Fruit fly (Drosophila melanogaster) whole organism, embryonic: ENCODE data around the gene CG16865.

Experiments
- Ada2b ChIP-seq: fragments of 200-800 bp; sonication (Bioruptor generic); IDR thresholded peaks from 2 replicates; pipeline ENCODE4 v1.3.6; 2022; ENCODE audit warnings: missing biosample characterization, missing genetic modification characterization
- B-H1 ChIP-seq: fragments of 200-800 bp; sonication (Bioruptor generic); IDR thresholded peaks from 3 replicates; pipeline ENCODE4 v1.3.6; 2022; ENCODE audit warnings: missing biosample characterization, missing genetic modification characterization
- BEAF-32 ChIP-seq: fragments of 200-800 bp; sonication (Bioruptor generic); optimal IDR thresholded peaks from 3 replicates; lab custom pipeline; 2017; ENCODE audit warnings: missing biosample characterization, missing genetic modification characterization, mild to moderate bottlenecking, moderate library complexity, missing genetic modification reagents
- CG1024 ChIP-seq: fragments of 200-800 bp; sonication (Bioruptor generic); IDR thresholded peaks from 2 replicates; pipeline ENCODE4 v1.3.6; 2022; ENCODE audit warnings: missing biosample characterization, missing genetic modification characterization
- CG12071 ChIP-seq: fragments of 200-800 bp; sonication (Bioruptor generic); optimal IDR thresholded peaks from 3 replicates; lab custom pipeline; 2018; ENCODE audit warnings: missing biosample characterization, mild to moderate bottlenecking, missing genetic modification characterization
- CG13624 ChIP-seq: fragments of 200-800 bp; sonication (Bioruptor generic); optimal IDR thresholded peaks from 2 replicates; lab custom pipeline; 2016; ENCODE audit warnings: missing biosample characterization, missing genetic modification characterization
- CG14667 ChIP-seq: fragments of 200-800 bp; sonication (Bioruptor generic); IDR thresholded peaks from 2 replicates; pipeline ENCODE4 v1.3.6; 2022; ENCODE audit warnings: missing biosample characterization, missing genetic modification characterization
- CG15601 ChIP-seq: fragments of 200-800 bp; sonication (Bioruptor generic); optimal IDR thresholded peaks from 3 replicates; lab custom pipeline; 2019; ENCODE audit warnings: missing biosample characterization, mild to moderate bottlenecking, missing genetic modification characterization, moderate library complexity
- CG16815 ChIP-seq: fragments of 200-800 bp; sonication (Bioruptor generic); optimal IDR thresholded peaks from 3 replicates; lab custom pipeline; 2017; ENCODE audit warnings: missing biosample characterization, mild to moderate bottlenecking, missing genetic modification characterization
- CG17328 ChIP-seq: fragments of 200-800 bp; sonication (Bioruptor generic); IDR thresholded peaks from 2 replicates; pipeline ENCODE4 v1.3.6; 2022; ENCODE audit warnings: missing biosample characterization, missing genetic modification characterization
- CG18011 ChIP-seq: fragments of 200-800 bp; sonication (Bioruptor generic); optimal IDR thresholded peaks from 2 replicates; lab custom pipeline; 2017; ENCODE audit warnings: missing biosample characterization, missing genetic modification characterization, mild to moderate bottlenecking, moderate library complexity, missing genotype
- CG18619 ChIP-seq: fragments of 200-800 bp; sonication (Bioruptor generic); optimal IDR thresholded peaks from 3 replicates; lab custom pipeline; 2017; ENCODE audit warnings: missing biosample characterization, mild to moderate bottlenecking, missing genetic modification characterization
- CG2678 ChIP-seq: fragments of 200-800 bp; sonication (Bioruptor generic); optimal IDR thresholded peaks from 3 replicates; lab custom pipeline; 2019; ENCODE audit warnings: missing biosample characterization, mild to moderate bottlenecking, missing genetic modification characterization, moderate library complexity
- CG2875 ChIP-seq: fragments of 200-800 bp; sonication (Bioruptor generic); optimal IDR thresholded peaks from 2 replicates; lab custom pipeline; 2017; ENCODE audit warnings: missing biosample characterization, mild to moderate bottlenecking, missing genetic modification characterization, missing genetic modification reagents
- CG30431 ChIP-seq: fragments of 200-800 bp; sonication (Bioruptor generic); optimal IDR thresholded peaks from 2 replicates; lab custom pipeline; 2017; ENCODE audit warnings: missing biosample characterization, missing genetic modification characterization
- CG32772 ChIP-seq: fragments of 200-800 bp; sonication (Bioruptor generic); IDR thresholded peaks from 2 replicates; pipeline ENCODE4 v1.3.6; 2022; ENCODE audit warnings: missing biosample characterization, missing genetic modification characterization
- CG33213 ChIP-seq: fragments of 200-800 bp; sonication (Bioruptor generic); optimal IDR thresholded peaks from 3 replicates; lab custom pipeline; 2016; ENCODE audit warnings: missing biosample characterization, missing genetic modification characterization
- CG6654 ChIP-seq: fragments of 200-800 bp; sonication (Bioruptor generic); optimal IDR thresholded peaks from 2 replicates; lab custom pipeline; 2017; ENCODE audit warnings: missing biosample characterization, mild to moderate bottlenecking, missing genetic modification characterization
- CG8290 ChIP-seq, 3 experiments: fragments of 200-800 bp; sonication (Bioruptor generic); optimal IDR thresholded peaks; 2 replicates each; lab custom pipeline; 2016 to 2019; ENCODE audit warnings: missing biosample characterization in 3 of 3, missing genetic modification characterization in 3 of 3, mild to moderate bottlenecking in 2 of 3, moderate library complexity in 1 of 3
- CG9609 ChIP-seq: fragments of 200-800 bp; sonication (Bioruptor generic); optimal IDR thresholded peaks from 3 replicates; lab custom pipeline; 2016; ENCODE audit warnings: missing biosample characterization, missing genetic modification characterization
- CG9817 ChIP-seq: fragments of 200-800 bp; sonication (Bioruptor generic); optimal IDR thresholded peaks from 2 replicates; lab custom pipeline; 2018; ENCODE audit warnings: missing biosample characterization, mild to moderate bottlenecking, missing genetic modification characterization, moderate library complexity
- CHES-1-like ChIP-seq: fragments of 200-800 bp; sonication (Bioruptor generic); optimal IDR thresholded peaks from 2 replicates; lab custom pipeline; 2016; ENCODE audit warnings: missing biosample characterization, missing genetic modification characterization
- Fer1 ChIP-seq: fragments of 200-800 bp; sonication (Bioruptor generic); optimal IDR thresholded peaks from 2 replicates; lab custom pipeline; 2017; ENCODE audit warnings: missing biosample characterization, mild to moderate bottlenecking, missing genetic modification characterization
- Fer2 ChIP-seq: fragments of 200-800 bp; sonication (Bioruptor generic); optimal IDR thresholded peaks from 2 replicates; lab custom pipeline; 2018; ENCODE audit warnings: missing biosample characterization, mild to moderate bottlenecking, missing genetic modification characterization, moderate library complexity
- Gug ChIP-seq: fragments of 200-800 bp; sonication (Bioruptor generic); IDR thresholded peaks from 4 replicates; pipeline ENCODE4 v1.3.6; 2022; ENCODE audit warnings: missing biosample characterization, missing genetic modification characterization
- HmgZ ChIP-seq: fragments of 200-800 bp; sonication (Bioruptor generic); optimal IDR thresholded peaks from 2 replicates; lab custom pipeline; 2018; ENCODE audit warnings: missing biosample characterization, mild to moderate bottlenecking, missing genetic modification characterization
- NfI ChIP-seq: fragments of 200-800 bp; sonication (Bioruptor generic); optimal IDR thresholded peaks from 3 replicates; lab custom pipeline; 2018; ENCODE audit warnings: missing biosample characterization, mild to moderate bottlenecking, missing genetic modification characterization, moderate library complexity
- Opbp ChIP-seq: fragments of 200-800 bp; sonication (Bioruptor generic); IDR thresholded peaks from 3 replicates; pipeline ENCODE4 v1.3.6; 2022; ENCODE audit warnings: missing biosample characterization, missing genetic modification characterization; ENCODE audit not compliant: partially characterized antibody
- Poxn ChIP-seq: fragments of 200-800 bp; sonication (Bioruptor generic); IDR thresholded peaks from 2 replicates; pipeline ENCODE4 v1.3.6; 2022; ENCODE audit warnings: missing biosample characterization, missing genetic modification characterization
- Rfx ChIP-seq: fragments of 200-800 bp; sonication (Bioruptor generic); IDR thresholded peaks from 2 replicates; pipeline ENCODE4 v1.3.6; 2022; ENCODE audit warnings: missing biosample characterization, missing genetic modification characterization
- Sry-δ ChIP-seq: fragments of 200-800 bp; sonication (Bioruptor generic); optimal IDR thresholded peaks from 2 replicates; lab custom pipeline; 2016; ENCODE audit warnings: missing biosample characterization, missing genetic modification characterization
- Vsx1 ChIP-seq: fragments of 200-800 bp; sonication (Bioruptor generic); optimal IDR thresholded peaks from 2 replicates; lab custom pipeline; 2017; ENCODE audit warnings: missing biosample characterization, mild to moderate bottlenecking, missing genetic modification characterization, missing genetic modification reagents
- Xrp1 ChIP-seq: fragments of 200-800 bp; sonication (Bioruptor generic); IDR thresholded peaks from 2 replicates; pipeline ENCODE4 v1.3.6; 2022; ENCODE audit warnings: missing biosample characterization, missing genetic modification characterization
- al ChIP-seq: fragments of 200-800 bp; sonication (Bioruptor generic); IDR thresholded peaks from 2 replicates; pipeline ENCODE4 v1.3.6; 2022; ENCODE audit warnings: missing biosample characterization, missing genetic modification characterization
- dan ChIP-seq: fragments of 200-800 bp; sonication (Bioruptor generic); IDR thresholded peaks from 2 replicates; pipeline ENCODE4 v1.3.6; 2022; ENCODE audit warnings: missing biosample characterization, missing genetic modification characterization
- dmrt99B ChIP-seq: fragments of 200-800 bp; sonication (Bioruptor generic); optimal IDR thresholded peaks from 2 replicates; lab custom pipeline; 2018; ENCODE audit warnings: missing biosample characterization, mild to moderate bottlenecking, missing genetic modification characterization, moderate library complexity
- eyg ChIP-seq: fragments of 200-800 bp; sonication (Bioruptor generic); optimal IDR thresholded peaks from 3 replicates; lab custom pipeline; 2016; ENCODE audit warnings: missing biosample characterization, missing genetic modification characterization
- h ChIP-seq: fragments of >200 bp; optimal IDR thresholded peaks from 2 replicates; lab custom pipeline; 2017
- her ChIP-seq: fragments of 200-800 bp; sonication (Bioruptor generic); optimal IDR thresholded peaks from 2 replicates; lab custom pipeline; 2016; ENCODE audit warnings: missing biosample characterization, missing genetic modification characterization
- insv ChIP-seq, 2 experiments: fragments of 200-800 bp; sonication (Bioruptor generic); optimal IDR thresholded peaks; 3 replicates each; lab custom pipeline; 2016 to 2018; ENCODE audit warnings: missing biosample characterization in 2 of 2, missing genetic modification characterization in 2 of 2
- jigr1 ChIP-seq: fragments of 200-800 bp; sonication (Bioruptor generic); IDR thresholded peaks from 3 replicates; pipeline ENCODE4 v1.3.6; 2022; ENCODE audit warnings: missing biosample characterization, missing genetic modification characterization
- lbe ChIP-seq: fragments of 200-800 bp; sonication (Bioruptor generic); optimal IDR thresholded peaks from 2 replicates; lab custom pipeline; 2016; ENCODE audit warnings: missing biosample characterization, mild to moderate bottlenecking, missing genetic modification characterization
- luna ChIP-seq: fragments of 200-800 bp; sonication (Bioruptor generic); optimal IDR thresholded peaks from 2 replicates; lab custom pipeline; 2016; ENCODE audit warnings: missing biosample characterization, missing genetic modification characterization
- prd ChIP-seq, 3 experiments: fragments of >200 bp in 2 of 3; fragments of 200-800 bp in 1 of 3; sonication (Bioruptor generic) in 1 of 3; optimal IDR thresholded peaks in 2 of 3; IDR thresholded peaks in 1 of 3; 2 replicates in 2 of 3; 3 replicates in 1 of 3; pipeline versions ENCODE4 v1.3.6 to Lab custom; 2017 to 2022; ENCODE audit warnings: missing biosample characterization in 1 of 3, missing genetic modification characterization in 1 of 3
- sqz ChIP-seq: fragments of 200-800 bp; sonication (Bioruptor generic); optimal IDR thresholded peaks from 3 replicates; lab custom pipeline; 2018; ENCODE audit warnings: missing biosample characterization, mild to moderate bottlenecking, missing genetic modification characterization
- tin ChIP-seq: fragments of 200-800 bp; sonication (Bioruptor generic); optimal IDR thresholded peaks from 3 replicates; lab custom pipeline; 2016; ENCODE audit warnings: missing biosample characterization, missing genetic modification characterization
- tio ChIP-seq: fragments of 200-800 bp; sonication (Bioruptor generic); optimal IDR thresholded peaks from 2 replicates; lab custom pipeline; 2017; ENCODE audit warnings: missing biosample characterization, missing genetic modification characterization, inconsistent platforms
- zfh1 ChIP-seq: fragments of 200-800 bp; sonication (Bioruptor generic); IDR thresholded peaks from 3 replicates; pipeline ENCODE4 v1.3.6; 2022; ENCODE audit warnings: missing biosample characterization, missing genetic modification characterization

Gene CG16865

dm6 chr2L:13780109-13780947, 31.0 kb upstream of the CG16865 start, which contains the start of the genes CG9008 and p38b (continued):
- 0 out of 2 replicates have a peak, but pooled peaks have one; percentile 46 for TF ChIP-seq al (GFP tag; lab: Robert Waterston, UW)
- TF ChIP-seq Gug = peak; percentile 76; the same call in 3 of the 4 replicates
- TF ChIP-seq zfh1 = peak; percentile 48; the same call in 2 of the 3 replicates
- peak; percentile 5; the same call in 1 of the 2 replicates for TF ChIP-seq CG14667 (GFP tag; lab: Robert Waterston, UW)
- TF ChIP-seq Poxn (GFP tag; lab: Robert Waterston, UW) = no peak
- TF ChIP-seq CG16815 (GFP tag; lab: Kevin White, UChicago) = peak; percentile 63
- peak; percentile 22; the same call in 1 of the 2 replicates for TF ChIP-seq CG17328 (GFP tag; lab: Robert Waterston, UW)
- TF ChIP-seq Ada2b (GFP tag; lab: Robert Waterston, UW) = peak; percentile 32; the same call in 1 of the 2 replicates
- peak; percentile 66 for TF ChIP-seq sqz
- peak; percentile 90 for TF ChIP-seq Vsx1
- peak; percentile 95 for TF ChIP-seq CG2678 (tag; lab: Kevin White, UChicago)
- peak; percentile 69 for TF ChIP-seq Fer2 (tag; lab: Kevin White, UChicago)
- peak; percentile 37 for TF ChIP-seq Sry-δ
- TF ChIP-seq CG30431 = peak; percentile 46
- TF ChIP-seq CG33213 (GFP tag; lab: Kevin White, UChicago) = no peak
- TF ChIP-seq Fer1 (GFP tag; lab: Kevin White, UChicago) = peak; percentile 83
- TF ChIP-seq dan (GFP tag; lab: Robert Waterston, UW) = no peak
- peak; percentile 56; the same call in 1 of the 2 replicates for TF ChIP-seq Xrp1
- peak; percentile 61 for TF ChIP-seq BEAF-32 (GFP tag; lab: Kevin White, UChicago)
- no peak for TF ChIP-seq tio (GFP tag; lab: Kevin White, UChicago)
- TF ChIP-seq eyg = no peak
- peak; percentile 90 for TF ChIP-seq CG18619 (GFP tag; lab: Kevin White, UChicago)
- TF ChIP-seq CG12071 = no peak
- peak; percentile 71 for TF ChIP-seq NfI (GFP tag; lab: Kevin White, UChicago)
- no peak for TF ChIP-seq prd (optimal IDR thresholded peaks at IDR 0.05; lab: Kevin White, UChicago)
- peak; percentile 73 for TF ChIP-seq prd (GFP tag; IDR thresholded peaks at IDR 0.05; lab: Robert Waterston, UW)
- TF ChIP-seq insv (GFP tag; optimal IDR thresholded peaks at IDR 0.05; lab: Kevin White, UChicago) = peak; percentile 65 to 95
- no peak for TF ChIP-seq h
- peak; percentile 53; the same call in 1 of the 2 replicates for TF ChIP-seq CG32772
- TF ChIP-seq CG9817 (tag; lab: Kevin White, UChicago) = peak; percentile 71
- TF ChIP-seq CG15601 = peak; percentile 86
- peak; percentile 52 for TF ChIP-seq lbe (GFP tag; lab: Kevin White, UChicago)
- peak; percentile 68 for TF ChIP-seq Rfx (GFP tag; lab: Robert Waterston, UW)
- TF ChIP-seq dmrt99B (tag; lab: Kevin White, UChicago) = peak; percentile 89
- peak; percentile 54 for TF ChIP-seq CG13624 (GFP tag; lab: Kevin White, UChicago)
- TF ChIP-seq Opbp = peak; percentile 49; the same call in 1 of the 3 replicates
- TF ChIP-seq luna (GFP tag; lab: Kevin White, UChicago) = no peak
- peak; percentile 64 for TF ChIP-seq CG6654
- peak; percentile 99 for TF ChIP-seq her (GFP tag; lab: Kevin White, UChicago)
- TF ChIP-seq CG2875 = peak; percentile 14
- peak; percentile 44 for TF ChIP-seq HmgZ
- TF ChIP-seq CG1024 = no peak
- TF ChIP-seq CG18011 = peak; percentile 31
- no peak for TF ChIP-seq jigr1
- TF ChIP-seq tin (GFP tag; lab: Kevin White, UChicago) = peak; percentile 76
- peak; percentile 10; the same call in 1 of the 3 replicates for TF ChIP-seq B-H1
- peak; percentile 31 for TF ChIP-seq CG8290 (GFP tag; optimal IDR thresholded peaks at IDR 0.05; lab: Kevin White, UChicago)
- peak in 1 of 2 experiments; percentile 74 for TF ChIP-seq CG8290 (tag; optimal IDR thresholded peaks at IDR 0.05; lab: Kevin White, UChicago)
- no peak for TF ChIP-seq CG9609 (GFP tag; lab: Kevin White, UChicago)
- TF ChIP-seq CHES-1-like (GFP tag; lab: Kevin White, UChicago) = no peak
